Worm (Caenorhabditis elegans): ENCODE data around the gene Y59H11AM.1.

- TF ChIP-seq flt-1 (GFP tag; IDR thresholded peaks at IDR 0.05), result no peak
- TF ChIP-seq cog-1 (tag; optimal IDR thresholded peaks at IDR 0.05), result no peak
Measured at ce11 chrIV:8523981-8524380, 47.3 kb upstream of the Y59H11AM.1 start.
